Worm (Caenorhabditis elegans): Measurements from ENCODE around the gene srm-5.

The srm-5 gene

ce11 chrV:14347234-14347826 is 12.3 kb downstream of the srm-5 start, which contains the start of gene cept-2 (continued):
- peak; percentile 97 for TF ChIP-seq nhr-20 (tag; optimal IDR thresholded peaks at IDR 0.05)
- peak; percentile 71 for TF ChIP-seq fos-1 (tag; optimal IDR thresholded peaks at IDR 0.05)
- peak; percentile 46 for TF ChIP-seq elt-2 (tag; optimal IDR thresholded peaks at IDR 0.05)
- peak; percentile 97 for TF ChIP-seq nhr-71 (tag; optimal IDR thresholded peaks at IDR 0.05)
- peak; percentile 86 to 89 (median 87) for TF ChIP-seq dpl-1 (GFP tag; optimal IDR thresholded peaks at IDR 0.05)
- TF ChIP-seq nhr-84 (tag; optimal IDR thresholded peaks at IDR 0.05): no peak
- TF ChIP-seq lin-14 (GFP tag; optimal IDR thresholded peaks at IDR 0.05): peak; percentile 96
- TF ChIP-seq lin-35 (GFP tag; optimal IDR thresholded peaks at IDR 0.05): peak; percentile 87 to 88
- peak; percentile 44; the same call in 1 of the 2 replicates for TF ChIP-seq unc-98 (GFP tag; IDR thresholded peaks at IDR 0.05)
- TF ChIP-seq zag-1 (tag; optimal IDR thresholded peaks at IDR 0.05): peak; percentile 66
- TF ChIP-seq snpc-4 (tag; optimal IDR thresholded peaks at IDR 0.05): peak; percentile 89
- no peak for TF ChIP-seq unc-62 (GFP tag; optimal IDR thresholded peaks at IDR 0.05)
- TF ChIP-seq hpl-2 (GFP tag; optimal IDR thresholded peaks at IDR 0.05): peak; percentile 68
- peak; percentile 78 for TF ChIP-seq aly-2 (tag; optimal IDR thresholded peaks at IDR 0.05)
- peak; percentile 9 for TF ChIP-seq aha-1 (tag; optimal IDR thresholded peaks at IDR 0.05)
- peak; percentile 92 for TF ChIP-seq isw-1 (GFP tag; IDR thresholded peaks at IDR 0.05)
- peak; percentile 60 for TF ChIP-seq nhr-237 (tag; optimal IDR thresholded peaks at IDR 0.05)
- peak; percentile 85 for TF ChIP-seq fkh-4 (tag; optimal IDR thresholded peaks at IDR 0.05; ENCODE audit: borderline replicate concordance)
- TF ChIP-seq efl-3 (GFP tag; optimal IDR thresholded peaks at IDR 0.05): peak; percentile 31
- TF ChIP-seq hlh-17 (GFP tag; optimal IDR thresholded peaks at IDR 0.05; ENCODE audit: borderline replicate concordance): no peak
- peak; percentile 89 for TF ChIP-seq sox-4 (tag; optimal IDR thresholded peaks at IDR 0.05)
- peak; percentile 84 for TF ChIP-seq ceh-8 (GFP tag; optimal IDR thresholded peaks at IDR 0.05)
- TF ChIP-seq lin-15B (tag; optimal IDR thresholded peaks at IDR 0.05): peak; percentile 67
- peak; percentile 96 for TF ChIP-seq lin-13 (GFP tag; optimal IDR thresholded peaks at IDR 0.05)
- peak; percentile 91 to 93 for TF ChIP-seq efl-1 (optimal IDR thresholded peaks at IDR 0.05)
- TF ChIP-seq efl-1 (GFP tag; optimal IDR thresholded peaks at IDR 0.05 in 1 of 2): peak; percentile 85 to 98
- TF ChIP-seq pag-3 (tag; optimal IDR thresholded peaks at IDR 0.05; ENCODE audit: borderline replicate concordance, insufficient read depth): peak; percentile 82
- TF ChIP-seq vab-15 (tag; optimal IDR thresholded peaks at IDR 0.05): peak; percentile 78
- peak; percentile 93 to 96 for TF ChIP-seq lsy-2 (tag; optimal IDR thresholded peaks at IDR 0.05)
- peak; percentile 98 for TF ChIP-seq C16A3.4 (tag; optimal IDR thresholded peaks at IDR 0.05)
- peak; percentile 91 for TF ChIP-seq blmp-1 (tag; optimal IDR thresholded peaks at IDR 0.05)
- peak; percentile 99 for TF ChIP-seq pax-3 (tag; optimal IDR thresholded peaks at IDR 0.05)

- TF ChIP-seq C16A3.4 (tag; optimal IDR thresholded peaks at IDR 0.05) (no peak), hlh-17 (GFP tag; optimal IDR thresholded peaks at IDR 0.05; ENCODE audit: borderline replicate concordance) (no peak), lin-35 (GFP tag; optimal IDR thresholded peaks at IDR 0.05) (peak in 1 of 2 experiments; percentile 35), blmp-1 (tag; optimal IDR thresholded peaks at IDR 0.05) (peak; percentile 44)
Observed at ce11 chrV:14350498-14350897, 15.5 kb downstream of the srm-5 start.

- TF ChIP-seq snpc-4 (tag; optimal IDR thresholded peaks at IDR 0.05): peak; percentile 62
- no peak for TF ChIP-seq efl-3 (GFP tag; optimal IDR thresholded peaks at IDR 0.05)
- peak; percentile 67 for TF ChIP-seq egl-13 (tag; optimal IDR thresholded peaks at IDR 0.05)
- TF ChIP-seq zip-4 (GFP tag; optimal IDR thresholded peaks at IDR 0.05): no peak
- peak; percentile 91 for TF ChIP-seq snu-23 (GFP tag; optimal IDR thresholded peaks at IDR 0.05)
- peak; percentile 74 for TF ChIP-seq C16A3.4 (tag; optimal IDR thresholded peaks at IDR 0.05)
- TF ChIP-seq irx-1 (tag; optimal IDR thresholded peaks at IDR 0.05): peak; percentile 35
- no peak for TF ChIP-seq sptf-1 (tag; optimal IDR thresholded peaks at IDR 0.05)
- peak; percentile 73 for TF ChIP-seq skn-1 (tag; optimal IDR thresholded peaks at IDR 0.05)
- TF ChIP-seq nhr-20 (tag; optimal IDR thresholded peaks at IDR 0.05): peak; percentile 85
- peak; percentile 77 for TF ChIP-seq nhr-85 (tag)
- TF ChIP-seq nhr-77 (tag; optimal IDR thresholded peaks at IDR 0.05): peak; percentile 86
- TF ChIP-seq lin-15B (tag; optimal IDR thresholded peaks at IDR 0.05): peak; percentile 83
- peak in 4 of 6 experiments; percentile 15 to 82 (median 30) for TF ChIP-seq elt-3 (tag; optimal IDR thresholded peaks at IDR 0.05)
- peak; percentile 8 for TF ChIP-seq sox-4 (tag; optimal IDR thresholded peaks at IDR 0.05)
- TF ChIP-seq elt-2 (tag; optimal IDR thresholded peaks at IDR 0.05): peak; percentile 8
- TF ChIP-seq dsc-1 (tag; optimal IDR thresholded peaks at IDR 0.05): peak; percentile 35
- TF ChIP-seq Y116A8C.19 (tag; optimal IDR thresholded peaks at IDR 0.05; ENCODE audit: borderline replicate concordance): no peak
- TF ChIP-seq pax-3 (tag; optimal IDR thresholded peaks at IDR 0.05): peak; percentile 85
- no peak for TF ChIP-seq aha-1 (tag; optimal IDR thresholded peaks at IDR 0.05)
- TF ChIP-seq nhr-47 (tag; optimal IDR thresholded peaks at IDR 0.05): peak; percentile 77
- no peak for TF ChIP-seq ama-1 (optimal IDR thresholded peaks at IDR 0.05)
- no peak for TF ChIP-seq sup-37 (GFP tag; optimal IDR thresholded peaks at IDR 0.05)
- TF ChIP-seq mab-9 (GFP tag; IDR thresholded peaks at IDR 0.05): no peak
- peak; percentile 51 for TF ChIP-seq unc-130 (tag; optimal IDR thresholded peaks at IDR 0.05)
Observed at ce11 chrV:14350949-14351348, 15.9 kb downstream of the srm-5 start.
